Worm (Caenorhabditis elegans): Measurements from ENCODE around the gene F56A8.5.

- no peak for TF ChIP-seq nhr-237 (tag; optimal IDR thresholded peaks at IDR 0.05)
- no peak for TF ChIP-seq rnt-1 (tag; optimal IDR thresholded peaks at IDR 0.05)
- no peak for TF ChIP-seq aha-1 (tag; optimal IDR thresholded peaks at IDR 0.05)
- no peak for TF ChIP-seq sup-37 (GFP tag; optimal IDR thresholded peaks at IDR 0.05)
- no peak for TF ChIP-seq pqm-1 (tag; optimal IDR thresholded peaks at IDR 0.05)
- no peak for TF ChIP-seq tbx-2 (tag; optimal IDR thresholded peaks at IDR 0.05)
- no peak for TF ChIP-seq unc-62 (GFP tag; optimal IDR thresholded peaks at IDR 0.05)
- TF ChIP-seq aly-2 (tag; optimal IDR thresholded peaks at IDR 0.05), result no peak
- no peak for TF ChIP-seq nhr-85 (tag)
- no peak for TF ChIP-seq nhr-77 (tag; optimal IDR thresholded peaks at IDR 0.05)
- TF ChIP-seq nhr-12 (tag; optimal IDR thresholded peaks at IDR 0.05), result no peak
These were observed 7.1 kb downstream of the F56A8.5 start for ce11 chrIII:13272788-13273187.
